Fruit fly (Drosophila melanogaster) whole organism, embryonic: Measurements from ENCODE around the gene me31B.

Experiments
- ATbp ChIP-seq: fragments of 200-800 bp; sonication (Bioruptor generic); optimal IDR thresholded peaks from 2 replicates; lab custom pipeline; 2017; ENCODE audit warnings: missing biosample characterization, mild to moderate bottlenecking, missing genetic modification characterization, missing genetic modification reagents
- Atf6 ChIP-seq: fragments of 200-800 bp; sonication (Bioruptor generic); IDR thresholded peaks from 2 replicates; pipeline ENCODE4 v1.3.6; 2022; ENCODE audit warnings: missing biosample characterization, missing genetic modification characterization
- B-H1 ChIP-seq: fragments of 200-800 bp; sonication (Bioruptor generic); IDR thresholded peaks from 3 replicates; pipeline ENCODE4 v1.3.6; 2022; ENCODE audit warnings: missing biosample characterization, missing genetic modification characterization
- BEAF-32 ChIP-seq: fragments of 200-800 bp; sonication (Bioruptor generic); optimal IDR thresholded peaks from 3 replicates; lab custom pipeline; 2017; ENCODE audit warnings: missing biosample characterization, missing genetic modification characterization, mild to moderate bottlenecking, moderate library complexity, missing genetic modification reagents
- CG10147 ChIP-seq: fragments of 200-800 bp; sonication (Bioruptor generic); optimal IDR thresholded peaks from 2 replicates; lab custom pipeline; 2019; ENCODE audit warnings: missing biosample characterization, mild to moderate bottlenecking, missing genetic modification characterization, moderate library complexity
- CG10431 ChIP-seq: fragments of 200-800 bp; sonication (Bioruptor generic); optimal IDR thresholded peaks from 3 replicates; lab custom pipeline; 2018; ENCODE audit warnings: missing biosample characterization, mild to moderate bottlenecking, missing genetic modification characterization
- CG10462 ChIP-seq: fragments of 200-800 bp; sonication (Bioruptor generic); optimal IDR thresholded peaks from 2 replicates; lab custom pipeline; 2016; ENCODE audit warnings: missing biosample characterization, missing genetic modification characterization
- CG10979 ChIP-seq: fragments of 200-800 bp; sonication (Bioruptor generic); optimal IDR thresholded peaks from 2 replicates; lab custom pipeline; 2018; ENCODE audit warnings: missing biosample characterization, mild to moderate bottlenecking, missing genetic modification characterization, moderate library complexity
- CG11560 ChIP-seq: fragments of 200-800 bp; sonication (Bioruptor generic); IDR thresholded peaks from 3 replicates; pipeline ENCODE4 v1.3.6; 2022; ENCODE audit warnings: missing biosample characterization, missing genetic modification characterization
- CG12236 ChIP-seq: fragments of 200-800 bp; sonication (Bioruptor generic); optimal IDR thresholded peaks from 2 replicates; lab custom pipeline; 2016; ENCODE audit warnings: missing biosample characterization, missing genetic modification characterization
- CG12942 ChIP-seq: fragments of 200-800 bp; sonication (Bioruptor generic); optimal IDR thresholded peaks from 3 replicates; lab custom pipeline; 2016; ENCODE audit warnings: missing biosample characterization, missing genetic modification characterization
- CG13287 ChIP-seq: fragments of 200-800 bp; sonication (Bioruptor generic); IDR thresholded peaks from 2 replicates; pipeline ENCODE4 v1.3.6; 2022; ENCODE audit warnings: missing biosample characterization, missing genetic modification characterization; ENCODE audit not compliant: partially characterized antibody
- CG13424 ChIP-seq: fragments of 200-800 bp; sonication (Bioruptor generic); optimal IDR thresholded peaks from 2 replicates; lab custom pipeline; 2019; ENCODE audit warnings: missing biosample characterization, mild to moderate bottlenecking, missing genetic modification characterization, moderate library complexity
- CG14710 ChIP-seq: fragments of 200-800 bp; sonication (Bioruptor generic); optimal IDR thresholded peaks from 3 replicates; lab custom pipeline; 2019; ENCODE audit warnings: missing biosample characterization, mild to moderate bottlenecking, missing genetic modification characterization, moderate library complexity
- CG15479 ChIP-seq: fragments of 200-800 bp; sonication (Bioruptor generic); optimal IDR thresholded peaks from 3 replicates; lab custom pipeline; 2019; ENCODE audit warnings: missing biosample characterization, mild to moderate bottlenecking, missing genetic modification characterization, moderate library complexity
- CG15514 ChIP-seq: fragments of 200-800 bp; sonication (Bioruptor generic); optimal IDR thresholded peaks from 3 replicates; lab custom pipeline; 2017; ENCODE audit warnings: missing biosample characterization, missing genetic modification characterization, mild to moderate bottlenecking, moderate library complexity, missing genetic modification reagents
- CG15601 ChIP-seq: fragments of 200-800 bp; sonication (Bioruptor generic); optimal IDR thresholded peaks from 3 replicates; lab custom pipeline; 2019; ENCODE audit warnings: missing biosample characterization, mild to moderate bottlenecking, missing genetic modification characterization, moderate library complexity
- CG15696 ChIP-seq: fragments of 200-800 bp; sonication (Bioruptor generic); optimal IDR thresholded peaks from 2 replicates; lab custom pipeline; 2019; ENCODE audit warnings: missing biosample characterization, mild to moderate bottlenecking, missing genetic modification characterization, moderate library complexity
- CG17829 ChIP-seq: fragments of 200-800 bp; optimal IDR thresholded peaks from 2 replicates; lab custom pipeline; 2019; ENCODE audit warnings: missing biosample characterization, mild to moderate bottlenecking, missing genetic modification characterization, moderate library complexity
- CG18599 ChIP-seq: fragments of 200-800 bp; sonication (Bioruptor generic); optimal IDR thresholded peaks from 3 replicates; lab custom pipeline; 2017; ENCODE audit warnings: missing biosample characterization, missing genetic modification characterization, mild to moderate bottlenecking, moderate library complexity, missing genetic modification reagents
- CG2202 ChIP-seq: fragments of 200-800 bp; sonication (Bioruptor generic); optimal IDR thresholded peaks from 2 replicates; lab custom pipeline; 2018; ENCODE audit warnings: missing biosample characterization, mild to moderate bottlenecking, missing genetic modification characterization
- CG2712 ChIP-seq: fragments of 200-800 bp; optimal IDR thresholded peaks from 3 replicates; lab custom pipeline; 2019; ENCODE audit warnings: missing biosample characterization, mild to moderate bottlenecking, missing genetic modification characterization, moderate library complexity
- CG31388 ChIP-seq: fragments of 200-800 bp; sonication (Bioruptor generic); optimal IDR thresholded peaks from 2 replicates; lab custom pipeline; 2016; ENCODE audit warnings: missing biosample characterization, missing genetic modification characterization
- CG3847 ChIP-seq: fragments of 200-800 bp; sonication (Bioruptor generic); IDR thresholded peaks from 2 replicates; pipeline ENCODE4 v1.3.6; 2022; ENCODE audit warnings: missing biosample characterization, missing genetic modification characterization
- CG6689 ChIP-seq: fragments of 200-800 bp; sonication (Bioruptor generic); IDR thresholded peaks from 2 replicates; pipeline ENCODE4 v1.3.6; 2022; ENCODE audit warnings: missing biosample characterization, missing genetic modification characterization
- CG9609 ChIP-seq: fragments of 200-800 bp; sonication (Bioruptor generic); optimal IDR thresholded peaks from 3 replicates; lab custom pipeline; 2016; ENCODE audit warnings: missing biosample characterization, missing genetic modification characterization
- D ChIP-seq, 2 experiments: fragments of 200-800 bp in 1 of 2; fragments of >200 bp in 1 of 2; sonication (Bioruptor generic) in 1 of 2; optimal IDR thresholded peaks; 2 replicates in 1 of 2; 3 replicates in 1 of 2; lab custom pipeline; 2017; ENCODE audit warnings: mild to moderate bottlenecking in 1 of 2, missing biosample characterization in 1 of 2, missing genetic modification characterization in 1 of 2, missing genetic modification reagents in 1 of 2
- D19B ChIP-seq: fragments of 200-800 bp; sonication (Bioruptor generic); optimal IDR thresholded peaks from 2 replicates; lab custom pipeline; 2017; ENCODE audit warnings: missing biosample characterization, mild to moderate bottlenecking, missing genetic modification characterization
- Deaf1 ChIP-seq: fragments of 200-800 bp; optimal IDR thresholded peaks from 3 replicates; lab custom pipeline; 2019; ENCODE audit warnings: missing biosample characterization, mild to moderate bottlenecking, missing genetic modification characterization, moderate library complexity
- Fer1 ChIP-seq: fragments of 200-800 bp; sonication (Bioruptor generic); optimal IDR thresholded peaks from 2 replicates; lab custom pipeline; 2017; ENCODE audit warnings: missing biosample characterization, mild to moderate bottlenecking, missing genetic modification characterization
- H2.0 ChIP-seq: fragments of 200-800 bp; sonication (Bioruptor generic); IDR thresholded peaks from 2 replicates; pipeline ENCODE4 v1.3.6; 2022; ENCODE audit warnings: missing biosample characterization, missing genetic modification characterization
- HHEX ChIP-seq: fragments of 200-800 bp; sonication (Bioruptor generic); optimal IDR thresholded peaks from 3 replicates; lab custom pipeline; 2017; ENCODE audit warnings: missing biosample characterization, mild to moderate bottlenecking, missing genetic modification characterization, missing genetic modification reagents
- HLH4C ChIP-seq: fragments of 200-800 bp; sonication (Bioruptor generic); IDR thresholded peaks from 3 replicates; pipeline ENCODE4 v1.3.6; 2022; ENCODE audit warnings: missing biosample characterization, missing genetic modification characterization; ENCODE audit not compliant: partially characterized antibody
- Kr ChIP-seq: fragments of 200-800 bp; sonication (Bioruptor generic); optimal IDR thresholded peaks from 2 replicates; lab custom pipeline; 2017; ENCODE audit warnings: missing biosample characterization, mild to moderate bottlenecking, missing genetic modification characterization
- Lpt ChIP-seq: fragments of >200 bp; optimal IDR thresholded peaks from 2 replicates; lab custom pipeline; 2018; ENCODE audit warnings: missing biosample characterization, missing genetic modification characterization
- PHDP ChIP-seq: fragments of 200-800 bp; sonication (Bioruptor generic); optimal IDR thresholded peaks from 3 replicates; lab custom pipeline; 2018; ENCODE audit warnings: missing biosample characterization, mild to moderate bottlenecking, missing genetic modification characterization, moderate library complexity
- Pdp1 ChIP-seq, 2 experiments: fragments of 200-800 bp; sonication (Bioruptor generic); optimal IDR thresholded peaks; 3 replicates each; lab custom pipeline; 2016; ENCODE audit warnings: missing biosample characterization in 2 of 2, missing genetic modification characterization in 2 of 2, mild to moderate bottlenecking in 1 of 2, moderate library complexity in 1 of 2
- Vsx1 ChIP-seq: fragments of 200-800 bp; sonication (Bioruptor generic); optimal IDR thresholded peaks from 2 replicates; lab custom pipeline; 2017; ENCODE audit warnings: missing biosample characterization, mild to moderate bottlenecking, missing genetic modification characterization, missing genetic modification reagents
- ara ChIP-seq: fragments of 200-800 bp; sonication (Bioruptor generic); IDR thresholded peaks from 2 replicates; pipeline ENCODE4 v1.3.6; 2022; ENCODE audit warnings: missing biosample characterization, missing genetic modification characterization
- bowl ChIP-seq: fragments of 200-800 bp; sonication (Bioruptor generic); IDR thresholded peaks from 2 replicates; pipeline ENCODE4 v1.3.6; 2022; ENCODE audit warnings: missing biosample characterization, missing genetic modification characterization
- eve ChIP-seq, 2 experiments: fragments of >200 bp; optimal IDR thresholded peaks; 2 replicates each; lab custom pipeline; 2017; ENCODE audit warnings: missing biosample characterization in 2 of 2, missing genetic modification characterization in 2 of 2
- fd96Cb ChIP-seq: fragments of 200-800 bp; sonication (Bioruptor generic); optimal IDR thresholded peaks from 2 replicates; lab custom pipeline; 2018; ENCODE audit warnings: missing biosample characterization, mild to moderate bottlenecking, missing genetic modification characterization, moderate library complexity
- gsb-n ChIP-seq: fragments of 200-800 bp; sonication (Bioruptor generic); optimal IDR thresholded peaks from 3 replicates; lab custom pipeline; 2018; ENCODE audit warnings: missing biosample characterization, mild to moderate bottlenecking, missing genetic modification characterization
- hkb ChIP-seq, 2 experiments: fragments of 200-800 bp in 1 of 2; fragments of >200 bp in 1 of 2; sonication (Bioruptor generic) in 1 of 2; IDR thresholded peaks in 1 of 2; optimal IDR thresholded peaks in 1 of 2; 2 replicates each; pipeline versions ENCODE4 v1.3.6 to Lab custom; 2017 to 2022; ENCODE audit warnings: missing biosample characterization in 1 of 2, missing genetic modification characterization in 1 of 2
- kah ChIP-seq: fragments of 200-800 bp; sonication (Bioruptor generic); optimal IDR thresholded peaks from 2 replicates; lab custom pipeline; 2018; ENCODE audit warnings: missing biosample characterization, mild to moderate bottlenecking, missing genetic modification characterization
- nmo ChIP-seq: fragments of 200-800 bp; sonication (Bioruptor generic); optimal IDR thresholded peaks from 2 replicates; lab custom pipeline; 2018; ENCODE audit warnings: missing biosample characterization, mild to moderate bottlenecking, missing genetic modification characterization, moderate library complexity
- org-1 ChIP-seq: fragments of 200-800 bp; sonication (Bioruptor generic); optimal IDR thresholded peaks from 2 replicates; lab custom pipeline; 2017; ENCODE audit warnings: missing biosample characterization, missing genetic modification characterization
- trem ChIP-seq: fragments of 200-800 bp; optimal IDR thresholded peaks from 3 replicates; lab custom pipeline; 2019; ENCODE audit warnings: missing biosample characterization, mild to moderate bottlenecking, missing genetic modification characterization, moderate library complexity
- wor ChIP-seq: fragments of 200-800 bp; sonication (Bioruptor generic); IDR thresholded peaks from 2 replicates; pipeline ENCODE4 v1.3.6; 2022; ENCODE audit warnings: missing biosample characterization, missing genetic modification characterization

me31B gene

dm6 chr2L:10276436-10276835 lies 37.3 kb downstream of the me31B start (continued):
- TF ChIP-seq gsb-n (tag; lab: Kevin White, UChicago) (no peak), CG18599 (GFP tag; lab: Kevin White, UChicago) (no peak), CG17829 (tag; lab: Kevin White, UChicago) (peak; percentile 69), org-1 (GFP tag; lab: Kevin White, UChicago) (no peak), Pdp1 (GFP tag; optimal IDR thresholded peaks at IDR 0.05; lab: Kevin White, UChicago) (peak in 1 of 2 experiments; percentile 60), CG15696 (tag; lab: Kevin White, UChicago) (peak; percentile 13), kah (peak; percentile 44), CG13287 (no peak), ATbp (no peak), wor (GFP tag; lab: Robert Waterston, UW) (peak; percentile 12; the same call in 1 of the 2 replicates), CG12236 (GFP tag; lab: Kevin White, UChicago) (no peak), CG10431 (peak; percentile 34), BEAF-32 (no peak), CG12942 (GFP tag; lab: Kevin White, UChicago) (no peak), Atf6 (no peak), CG3847 (GFP tag; lab: Robert Waterston, UW) (no peak), CG13424 (tag; lab: Kevin White, UChicago) (no peak), CG15479 (GFP tag; lab: Kevin White, UChicago) (no peak), CG15514 (GFP tag; lab: Kevin White, UChicago) (no peak), Fer1 (GFP tag; lab: Kevin White, UChicago) (no peak), CG31388 (GFP tag; lab: Kevin White, UChicago) (no peak), HLH4C (no peak), CG10147 (GFP tag; lab: Kevin White, UChicago) (no peak), eve (GFP tag; optimal IDR thresholded peaks at IDR 0.05; lab: Kevin White, UChicago) (no peak), PHDP (no peak), CG15601 (tag; lab: Kevin White, UChicago) (peak; percentile 18), Kr (GFP tag; lab: Kevin White, UChicago) (no peak), Vsx1 (GFP tag; lab: Kevin White, UChicago) (no peak), H2.0 (no peak), HHEX (GFP tag; lab: Kevin White, UChicago) (no peak), CG6689 (GFP tag; lab: Robert Waterston, UW) (peak; percentile 23), CG10979 (tag; lab: Kevin White, UChicago) (peak; percentile 66), nmo (GFP tag; lab: Kevin White, UChicago) (peak; percentile 41), CG9609 (GFP tag; lab: Kevin White, UChicago) (no peak), D (optimal IDR thresholded peaks at IDR 0.05; lab: Kevin White, UChicago) (no peak), D (GFP tag; optimal IDR thresholded peaks at IDR 0.05; lab: Kevin White, UChicago) (peak; percentile 61), D19B (GFP tag; lab: Kevin White, UChicago) (no peak), Lpt (GFP tag; lab: Kevin White, UChicago) (no peak), CG11560 (tag; lab: Robert Waterston, UW) (no peak), B-H1 (GFP tag; lab: Robert Waterston, UW) (peak; percentile 10; the same call in 1 of the 3 replicates), CG10462 (GFP tag; lab: Kevin White, UChicago) (no peak), Deaf1 (tag; lab: Kevin White, UChicago) (no peak), trem (tag; lab: Kevin White, UChicago) (peak; percentile 50), ara (GFP tag; lab: Robert Waterston, UW) (0 out of 2 replicates have a peak, but pooled peaks have one; percentile 30), CG14710 (peak; percentile 61), hkb (optimal IDR thresholded peaks at IDR 0.05; lab: Kevin White, UChicago) (no peak), hkb (GFP tag; IDR thresholded peaks at IDR 0.05; lab: Robert Waterston, UW) (peak; percentile 48), fd96Cb (tag; lab: Kevin White, UChicago) (peak; percentile 45), CG2712 (tag; lab: Kevin White, UChicago) (peak; percentile 78), CG2202 (tag; lab: Kevin White, UChicago) (no peak), bowl (GFP tag; lab: Robert Waterston, UW) (no peak)
